Fruit fly (Drosophila melanogaster) ovary, adult (tissue): Measurements from ENCODE around the gene CG45116.
"Not testable (repeated sequence)": the region's sequence is repeated elsewhere in the genome, so short reads cannot be mapped to it uniquely, and the experiment has no call there.

ENCODE experiments used
- CG17801 ChIP-seq: fragments of 200-800 bp; optimal IDR thresholded peaks from 2 replicates; lab custom pipeline; 2019; ENCODE audit warnings: missing biosample characterization, mild to moderate bottlenecking, missing genetic modification characterization, moderate library complexity; ENCODE audit not compliant: partially characterized antibody

The CG45116 gene

dm6 chr3L:22699133-22699532 lies at the start of gene CG45116:
Gene CG45116 (plus strand): TSS chr3L:22699433.
- no peak for TF ChIP-seq CG17801 (GFP tag; lab: Kevin White, UChicago)

DNA sequence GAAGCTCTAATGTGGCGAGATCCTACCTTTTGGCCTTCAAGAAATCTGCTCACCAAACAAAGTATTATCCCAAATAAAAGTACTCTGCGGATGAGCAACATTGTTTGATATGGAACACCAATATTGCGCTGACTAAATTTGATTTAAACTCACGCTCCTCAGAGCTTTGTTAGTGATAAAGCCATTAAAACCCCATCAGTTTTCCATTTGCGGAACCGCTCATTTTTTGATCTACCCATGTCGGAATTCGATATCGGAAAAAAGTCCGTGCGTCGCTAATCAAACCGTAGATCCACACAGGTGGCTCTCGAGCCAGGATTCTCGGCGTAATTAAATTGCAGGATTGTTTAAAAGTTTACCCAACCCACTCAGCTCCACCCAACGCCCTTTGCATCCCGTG lies 46.8 kb upstream of the CG45116 start, which contains the start of gene CG33772:
Gene CG33772, minus strand, starts transcription at position 101 of the 400 bp plus-strand sequence.
- TF ChIP-seq CG17801 (GFP tag; lab: Kevin White, UChicago): no peak

dm6 chr3L:22665110-22665509 lies 34.1 kb upstream of the CG45116 start:
- TF ChIP-seq CG17801 (GFP tag; lab: Kevin White, UChicago): no peak

DNA sequence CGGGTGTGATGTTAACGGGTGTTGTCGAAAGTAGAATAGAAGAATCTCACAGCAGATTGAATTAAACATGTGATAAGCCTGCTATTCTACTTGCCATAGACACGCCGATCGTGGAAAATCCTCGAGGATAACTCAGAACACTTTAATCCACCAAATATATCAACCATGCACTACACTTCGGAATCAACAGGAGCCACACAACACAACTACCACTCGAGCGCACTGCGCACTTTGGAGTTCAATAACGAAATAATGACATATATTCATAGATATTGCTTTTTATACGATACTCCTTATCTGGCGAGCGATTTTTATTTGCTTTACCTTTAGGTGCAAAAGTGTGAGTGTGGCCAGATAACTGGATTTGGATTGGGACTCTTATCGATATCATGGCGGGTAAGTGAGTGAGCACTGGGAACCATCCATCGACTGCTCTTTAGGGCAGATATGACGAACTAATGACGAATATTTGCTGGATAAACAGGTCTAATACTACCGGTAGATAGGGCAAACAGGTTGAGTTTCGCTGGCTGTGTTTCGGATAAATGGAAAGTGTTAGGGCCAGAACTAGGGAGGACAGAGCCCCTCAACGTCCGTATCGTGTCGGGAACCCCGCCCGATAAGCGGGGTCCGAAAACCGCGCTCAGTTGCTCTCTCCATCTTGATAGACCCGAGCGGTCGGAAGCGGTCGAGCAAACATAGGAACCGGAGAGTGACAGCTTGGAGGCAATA lies 29.8 kb upstream of the CG45116 start, which contains the start of gene Jhbp6:
Gene Jhbp6, plus strand, starts transcription at position 682 of the 732 bp plus-strand sequence.
- TF ChIP-seq CG17801 (GFP tag; lab: Kevin White, UChicago): no peak

DNA sequence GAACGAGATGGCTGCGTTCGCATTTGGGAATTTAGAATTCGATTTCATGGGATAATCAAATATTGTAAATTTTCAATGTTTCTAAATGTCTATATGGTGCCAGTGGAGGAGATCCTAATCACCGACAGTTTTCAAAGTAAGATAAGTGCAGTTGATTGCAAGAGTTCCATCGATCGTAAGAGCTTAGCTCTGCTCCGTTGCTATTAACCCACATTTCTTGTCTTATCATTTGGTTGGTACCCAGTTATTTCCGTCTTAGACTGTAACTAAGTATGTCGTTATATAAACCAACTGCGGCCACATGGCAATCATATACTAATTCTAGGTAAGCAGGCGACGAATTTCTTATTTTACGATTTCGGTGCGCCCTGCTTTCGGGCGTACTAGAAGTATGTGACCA lies 29.1 kb upstream of the CG45116 start:
- TF ChIP-seq CG17801 (GFP tag; lab: Kevin White, UChicago): no peak

- TF ChIP-seq CG17801 (GFP tag; lab: Kevin White, UChicago): no peak
These were observed 27.4 kb upstream of the CG45116 start for dm6 chr3L:22671699-22672276.

DNA sequence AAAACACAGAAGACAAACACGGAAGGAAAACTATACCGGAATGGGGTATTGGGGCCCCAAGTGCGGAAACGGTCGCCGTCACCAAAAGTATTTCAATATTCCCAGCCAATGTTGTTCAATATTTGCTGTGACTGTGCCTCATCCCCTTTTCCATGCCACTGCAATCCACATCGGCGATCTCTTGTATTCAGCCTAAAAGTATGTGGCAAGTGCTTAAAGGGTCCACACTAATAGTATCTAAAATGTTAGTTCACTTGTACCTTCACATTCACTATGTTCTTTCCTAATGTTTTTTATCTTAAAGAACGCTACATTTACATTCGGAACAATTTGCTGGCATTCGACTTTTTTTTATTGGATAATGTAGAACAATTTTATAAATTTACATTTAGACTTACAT lies 18.3 kb upstream of the CG45116 start:
- TF ChIP-seq CG17801 (GFP tag; lab: Kevin White, UChicago): no peak

- no peak for TF ChIP-seq CG17801 (GFP tag; lab: Kevin White, UChicago)
These were observed 12.2 kb upstream of the CG45116 start, which contains the start of the genes CG14455 and CG14456 for dm6 chr3L:22686987-22687386. Gene CG14455 (minus strand): TSS chr3L:22687087. Gene CG14456 (plus strand): TSS chr3L:22687222.

- not testable (repeated sequence) for TF ChIP-seq CG17801 (GFP tag; lab: Kevin White, UChicago)
These were observed 6.8 kb upstream of the CG45116 start, which contains the start of gene CG14454 for dm6 chr3L:22692428-22692827. Gene CG14454 (minus strand): TSS chr3L:22692528.

- TF ChIP-seq CG17801 (GFP tag; lab: Kevin White, UChicago): no peak
These were observed 5.5 kb upstream of the CG45116 start, which contains the start of the genes CG12546 and CG14453 for dm6 chr3L:22693712-22694111. Gene CG12546 (minus strand): TSS chr3L:22693812. Gene CG14453 (plus strand): TSS chr3L:22694083.

DNA sequence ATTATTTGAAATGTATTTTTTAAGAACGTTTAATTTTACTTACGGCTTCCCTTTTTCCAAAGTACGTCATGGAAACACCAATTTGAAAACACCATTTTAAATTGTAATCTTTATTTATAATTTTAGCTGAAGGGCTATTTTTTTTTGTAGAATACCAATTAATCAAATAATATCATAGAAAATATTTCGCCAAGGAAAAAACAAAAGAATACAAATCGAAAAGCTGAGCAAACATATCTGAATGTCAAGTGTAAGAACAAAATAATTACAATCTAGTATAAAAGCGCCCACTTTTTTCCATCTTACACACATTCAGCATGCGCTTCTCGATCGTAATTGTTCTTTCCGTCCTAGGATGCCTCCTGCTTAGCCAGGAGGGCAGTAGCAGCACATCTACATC lies 3.6 kb upstream of the CG45116 start, which contains the start of gene CG14452:
Gene CG14452, plus strand, starts transcription at position 301 of the 400 bp plus-strand sequence.
- TF ChIP-seq CG17801 (GFP tag; lab: Kevin White, UChicago): no peak

DNA sequence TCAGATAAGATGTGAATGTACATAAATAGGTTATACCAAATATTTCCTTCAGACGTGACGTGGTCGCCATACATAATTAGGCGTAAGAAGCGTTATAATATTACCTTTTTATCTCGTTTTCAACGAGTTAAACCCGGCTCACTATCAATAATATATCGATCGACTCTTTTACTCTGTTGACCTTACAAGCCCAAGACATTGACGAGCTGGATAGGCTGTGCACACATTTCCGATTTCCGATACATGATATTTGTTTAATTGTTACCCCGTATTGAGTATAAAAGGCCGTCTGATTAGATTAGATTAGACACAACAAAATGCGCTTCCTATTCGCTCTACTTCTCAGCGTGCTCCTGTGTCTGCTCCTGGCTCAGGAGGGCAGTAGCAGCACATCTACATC lies 2.3 kb upstream of the CG45116 start, which contains the start of gene CG32453:
Gene CG32453, plus strand, starts transcription at position 301 of the 400 bp plus-strand sequence.
- TF ChIP-seq CG17801 (GFP tag; lab: Kevin White, UChicago): not testable (repeated sequence)

dm6 chr3L:22711855-22712254 lies 12.6 kb downstream of the CG45116 start, which contains the start of gene CG11370:
Gene CG11370 (plus strand): TSS chr3L:22712155.
- no peak for TF ChIP-seq CG17801 (GFP tag; lab: Kevin White, UChicago)

DNA sequence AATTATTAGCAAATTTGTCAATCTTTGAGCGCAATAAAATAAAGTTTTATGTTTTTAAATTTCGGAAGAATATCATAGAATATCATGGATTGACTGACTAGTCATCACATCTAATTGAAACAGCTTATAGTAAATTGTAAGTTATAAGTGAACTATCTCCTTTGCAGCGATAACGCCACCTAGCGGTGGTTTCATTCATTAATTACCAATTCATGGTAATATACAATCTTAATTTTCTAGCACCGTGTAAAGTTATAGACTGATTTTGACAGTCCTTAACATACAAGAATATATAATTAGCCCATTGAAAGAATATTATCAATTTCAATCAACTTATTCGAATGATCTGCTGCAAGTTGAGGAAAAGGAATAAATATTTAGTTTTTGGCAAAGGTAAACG lies 14.4 kb downstream of the CG45116 start:
- no peak for TF ChIP-seq CG17801 (GFP tag; lab: Kevin White, UChicago)

DNA sequence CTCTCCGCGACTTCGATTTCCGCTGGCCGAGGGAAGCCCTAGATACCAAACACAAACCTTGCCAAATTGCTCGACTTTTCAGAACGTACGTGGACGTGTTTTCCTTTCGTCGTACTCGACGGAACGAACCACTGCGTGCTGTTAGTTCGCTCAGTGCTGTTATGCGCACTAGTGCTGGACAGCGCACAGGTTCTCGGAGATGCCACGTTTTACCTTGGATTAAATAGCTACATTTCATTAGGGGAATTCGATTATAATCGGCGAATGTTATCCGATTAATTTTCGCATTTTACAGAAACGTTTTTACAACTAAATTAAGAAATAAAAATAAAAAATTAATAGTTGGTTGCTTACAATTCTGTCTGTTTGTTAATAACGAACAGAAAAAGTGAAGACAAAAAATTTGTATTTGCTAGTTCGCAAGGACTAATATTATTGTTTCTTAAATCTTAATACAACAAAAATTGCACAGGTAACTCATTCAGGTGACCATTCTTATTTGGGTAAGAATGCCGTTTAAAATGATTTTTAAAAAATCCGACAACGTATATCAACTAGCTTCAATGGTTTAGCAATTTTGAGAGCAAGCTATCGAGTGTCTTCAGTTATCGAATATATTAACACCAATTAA lies 18.0 kb downstream of the CG45116 start, which contains the start of the genes ArfGAP3 and CG32452:
Gene ArfGAP3, minus strand, starts transcription at position 441 of the 631 bp plus-strand sequence.
Gene CG32452, plus strand, starts transcription at position 592 of the 631 bp plus-strand sequence.
- peak; percentile 67 for TF ChIP-seq CG17801 (GFP tag; lab: Kevin White, UChicago)
